Fruit fly (Drosophila melanogaster): ENCODE measurements around the gene mRpL21.

Gene mRpL21

DNA sequence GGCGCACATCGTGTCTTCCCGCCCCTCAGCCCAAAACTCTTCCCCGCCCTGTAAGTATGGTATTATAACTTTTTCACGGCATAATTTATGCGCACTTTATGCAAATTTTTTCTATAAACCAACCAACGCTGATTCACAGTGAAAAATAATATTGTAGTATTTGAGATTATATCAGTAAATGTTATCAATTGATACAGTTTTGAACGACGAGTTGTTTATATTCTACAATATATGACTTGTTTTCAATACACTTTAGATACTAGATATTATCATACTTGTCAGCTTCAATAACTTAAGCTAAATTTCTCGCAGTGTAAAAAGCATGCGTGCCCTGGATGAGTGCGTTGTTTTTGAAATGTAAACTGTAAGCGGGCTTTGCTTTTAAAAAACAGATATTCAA, 38.5 kb downstream of the mRpL21 start (continued):
- TF ChIP-seq CG17912 (GFP tag; optimal IDR thresholded peaks at IDR 0.05) (no peak), disco-r (GFP tag; optimal IDR thresholded peaks at IDR 0.05) (no peak), CG17359 (tag; optimal IDR thresholded peaks at IDR 0.05) (peak; percentile 62), CG17829 (tag; optimal IDR thresholded peaks at IDR 0.05) (peak; percentile 45), knrl (GFP tag; IDR thresholded peaks at IDR 0.05; ENCODE audit: partially characterized antibody) (no peak), bowl (GFP tag; IDR thresholded peaks at IDR 0.05) (no peak), CG12391 (tag; optimal IDR thresholded peaks at IDR 0.05) (peak; percentile 48), fd3F (GFP tag; optimal IDR thresholded peaks at IDR 0.05) (peak; percentile 14), Dfd (GFP tag; optimal IDR thresholded peaks at IDR 0.05) (no peak), CG18476 (GFP tag; optimal IDR thresholded peaks at IDR 0.05) (no peak), mirr (GFP tag; optimal IDR thresholded peaks at IDR 0.05) (no peak), CG9817 (tag; optimal IDR thresholded peaks at IDR 0.05) (peak; percentile 53), Sry-β (GFP tag; optimal IDR thresholded peaks at IDR 0.05) (no peak), Dp (GFP tag; optimal IDR thresholded peaks at IDR 0.05) (no peak), CG13296 (GFP tag; optimal IDR thresholded peaks at IDR 0.05) (peak; percentile 29), Xbp1 (GFP tag; optimal IDR thresholded peaks at IDR 0.05) (peak; percentile 35), fd64A (GFP tag; optimal IDR thresholded peaks at IDR 0.05) (no peak), CG6765 (GFP tag; optimal IDR thresholded peaks at IDR 0.05) (no peak), Vsx1 (GFP tag; optimal IDR thresholded peaks at IDR 0.05) (no peak), CG6854 (GFP tag; optimal IDR thresholded peaks at IDR 0.05) (peak; percentile 5), Fer2 (tag; optimal IDR thresholded peaks at IDR 0.05) (no peak), kah (GFP tag; optimal IDR thresholded peaks at IDR 0.05) (peak; percentile 2), CG3847 (GFP tag; IDR thresholded peaks at IDR 0.05) (no peak; the same call in 1 of the 2 replicates), dan (GFP tag; IDR thresholded peaks at IDR 0.05) (no peak), CG1024 (GFP tag; IDR thresholded peaks at IDR 0.05) (no peak), Awh (GFP tag; IDR thresholded peaks at IDR 0.05) (no peak), kni (GFP tag; optimal IDR thresholded peaks at IDR 0.05) (no peak), otp (GFP tag; IDR thresholded peaks at IDR 0.05) (no peak), CG13424 (tag; optimal IDR thresholded peaks at IDR 0.05) (peak; percentile 55), Drgx (GFP tag; IDR thresholded peaks at IDR 0.05) (no peak), CG11085 (GFP tag; IDR thresholded peaks at IDR 0.05) (0 out of 2 replicates have a peak, but pooled peaks have one; percentile 11), insv (GFP tag; optimal IDR thresholded peaks at IDR 0.05) (no peak), slou (GFP tag; optimal IDR thresholded peaks at IDR 0.05) (peak; percentile 14), CG10147 (GFP tag; optimal IDR thresholded peaks at IDR 0.05) (peak; percentile 76), ci (GFP tag; IDR thresholded peaks at IDR 0.05) (peak; percentile 41; the same call in 1 of the 3 replicates), danr (GFP tag; IDR thresholded peaks at IDR 0.05) (no peak), Hr39 (optimal IDR thresholded peaks at IDR 0.05) (no peak), tap (tag; optimal IDR thresholded peaks at IDR 0.05) (peak; percentile 53), sr (GFP tag; IDR thresholded peaks at IDR 0.05) (no peak), scrt (GFP tag; optimal IDR thresholded peaks at IDR 0.05) (peak; percentile 52), CG10321 (GFP tag; IDR thresholded peaks at IDR 0.05) (0 out of 2 replicates have a peak, but pooled peaks have one; percentile 13), bab2 (GFP tag; optimal IDR thresholded peaks at IDR 0.05) (no peak), CG14710 (tag; optimal IDR thresholded peaks at IDR 0.05) (peak; percentile 0), CG3065 (GFP tag; optimal IDR thresholded peaks at IDR 0.05) (no peak), da (GFP tag; optimal IDR thresholded peaks at IDR 0.05) (no peak), pita (GFP tag; optimal IDR thresholded peaks at IDR 0.05) (no peak), prd (optimal IDR thresholded peaks at IDR 0.05) (no peak), prd (GFP tag; IDR thresholded peaks at IDR 0.05) (peak; percentile 56; the same call in 1 of the 3 replicates), ab (GFP tag; optimal IDR thresholded peaks at IDR 0.05) (no peak), tin (GFP tag; optimal IDR thresholded peaks at IDR 0.05) (peak; percentile 7), bsh (GFP tag; optimal IDR thresholded peaks at IDR 0.05) (peak in 1 of 2 experiments; percentile 27), vfl (GFP tag; optimal IDR thresholded peaks at IDR 0.05) (no peak)
